Worm (Caenorhabditis elegans): Measurements from ENCODE around the gene ntr-2.

Gene ntr-2

ce11 chrX:14894845-14895244 is 33.9 kb downstream of the ntr-2 start, which contains the start of gene nac-1:
Gene nac-1, plus strand, starts transcription at chrX:14895145.
- TF ChIP-seq unc-62 (GFP tag; optimal IDR thresholded peaks at IDR 0.05), result no peak

- TF ChIP-seq unc-62 (GFP tag; optimal IDR thresholded peaks at IDR 0.05), result no peak
Measured at ce11 chrX:14894380-14894779, 34.4 kb downstream of the ntr-2 start.

- no peak for TF ChIP-seq unc-62 (GFP tag; optimal IDR thresholded peaks at IDR 0.05)
Measured at ce11 chrX:14888188-14888587, 40.6 kb downstream of the ntr-2 start, which contains the start of gene daf-6. Gene daf-6, plus strand, starts transcription at chrX:14888488.

ce11 chrX:14885855-14886254 is 42.9 kb downstream of the ntr-2 start:
- TF ChIP-seq unc-62 (GFP tag; optimal IDR thresholded peaks at IDR 0.05), result no peak

ce11 chrX:14881119-14881518 is 47.6 kb downstream of the ntr-2 start, which contains the start of gene flp-8:
Gene flp-8, plus strand, starts transcription at chrX:14881419.
- no peak for TF ChIP-seq unc-62 (GFP tag; optimal IDR thresholded peaks at IDR 0.05)

- no peak for TF ChIP-seq unc-62 (GFP tag; optimal IDR thresholded peaks at IDR 0.05)
Measured at ce11 chrX:14877691-14878090, 51.1 kb downstream of the ntr-2 start.

- no peak for TF ChIP-seq unc-62 (GFP tag; optimal IDR thresholded peaks at IDR 0.05)
Measured at ce11 chrX:14875668-14876067, 53.1 kb downstream of the ntr-2 start, which contains the start of gene sssh-1. Gene sssh-1, plus strand, starts transcription at chrX:14875968.
